Fruit fly (Drosophila melanogaster) whole organism, embryonic: Measurements from ENCODE around the gene Cpr66Cb.

ENCODE experiments used
- B-H2 ChIP-seq: fragments of 200-800 bp; sonication (Bioruptor generic); optimal IDR thresholded peaks from 2 replicates; lab custom pipeline; 2018; ENCODE audit warnings: missing biosample characterization, mild to moderate bottlenecking, missing genetic modification characterization
- CG11560 ChIP-seq: fragments of 200-800 bp; sonication (Bioruptor generic); IDR thresholded peaks from 3 replicates; pipeline ENCODE4 v1.3.6; 2022; ENCODE audit warnings: missing biosample characterization, missing genetic modification characterization
- CG12104 ChIP-seq: fragments of 200-800 bp; sonication (Bioruptor generic); optimal IDR thresholded peaks from 3 replicates; lab custom pipeline; 2016; ENCODE audit warnings: missing biosample characterization, missing genetic modification characterization
- CG12744 ChIP-seq: fragments of 200-800 bp; sonication (Bioruptor generic); optimal IDR thresholded peaks from 2 replicates; lab custom pipeline; 2016; ENCODE audit warnings: missing biosample characterization, missing genetic modification characterization
- CG15269 ChIP-seq: fragments of 200-800 bp; sonication (Bioruptor generic); optimal IDR thresholded peaks from 2 replicates; lab custom pipeline; 2018; ENCODE audit warnings: missing biosample characterization, mild to moderate bottlenecking, missing genetic modification characterization, moderate library complexity
- CG1602 ChIP-seq: fragments of 200-800 bp; sonication (Bioruptor generic); optimal IDR thresholded peaks from 3 replicates; lab custom pipeline; 2016; ENCODE audit warnings: missing biosample characterization, missing genetic modification characterization
- CG16779 ChIP-seq: fragments of 200-800 bp; sonication (Bioruptor generic); IDR thresholded peaks from 2 replicates; pipeline ENCODE4 v1.3.6; 2022; ENCODE audit warnings: missing biosample characterization, missing genetic modification characterization
- CG16815 ChIP-seq: fragments of 200-800 bp; sonication (Bioruptor generic); optimal IDR thresholded peaks from 3 replicates; lab custom pipeline; 2017; ENCODE audit warnings: missing biosample characterization, mild to moderate bottlenecking, missing genetic modification characterization
- CG16863 ChIP-seq: fragments of 200-800 bp; sonication (Bioruptor generic); optimal IDR thresholded peaks from 3 replicates; lab custom pipeline; 2016; ENCODE audit warnings: missing biosample characterization, missing genetic modification characterization
- CG17328 ChIP-seq: fragments of 200-800 bp; sonication (Bioruptor generic); IDR thresholded peaks from 2 replicates; pipeline ENCODE4 v1.3.6; 2022; ENCODE audit warnings: missing biosample characterization, missing genetic modification characterization
- CG3163 ChIP-seq: fragments of 200-800 bp; sonication (Bioruptor generic); optimal IDR thresholded peaks from 3 replicates; lab custom pipeline; 2016; ENCODE audit warnings: missing biosample characterization, missing genetic modification characterization
- CG34376 ChIP-seq: fragments of 200-800 bp; sonication (Bioruptor generic); optimal IDR thresholded peaks from 2 replicates; lab custom pipeline; 2018; ENCODE audit warnings: missing biosample characterization, mild to moderate bottlenecking, missing genetic modification characterization
- CG5245 ChIP-seq: fragments of 200-800 bp; sonication (Bioruptor generic); optimal IDR thresholded peaks from 3 replicates; lab custom pipeline; 2016; ENCODE audit warnings: missing biosample characterization, missing genetic modification characterization
- CG6765 ChIP-seq: fragments of 200-800 bp; sonication (Bioruptor generic); optimal IDR thresholded peaks from 3 replicates; lab custom pipeline; 2017; ENCODE audit warnings: missing biosample characterization, mild to moderate bottlenecking, missing genetic modification characterization
- CG6854 ChIP-seq: fragments of 200-800 bp; sonication (Bioruptor generic); optimal IDR thresholded peaks from 3 replicates; lab custom pipeline; 2017; ENCODE audit warnings: missing biosample characterization, mild to moderate bottlenecking, missing genetic modification characterization
- CG8478 ChIP-seq: fragments of >200 bp; optimal IDR thresholded peaks from 2 replicates; lab custom pipeline; 2018
- CG8765 ChIP-seq: fragments of 200-800 bp; sonication (Bioruptor generic); IDR thresholded peaks from 2 replicates; pipeline ENCODE4 v1.3.6; 2022; ENCODE audit warnings: missing biosample characterization, missing genetic modification characterization
- CG9797 ChIP-seq: fragments of 200-800 bp; sonication (Bioruptor generic); optimal IDR thresholded peaks from 3 replicates; lab custom pipeline; 2018; ENCODE audit warnings: missing biosample characterization, mild to moderate bottlenecking, missing genetic modification characterization
- CG9876 ChIP-seq: fragments of 200-800 bp; sonication (Bioruptor generic); optimal IDR thresholded peaks from 2 replicates; lab custom pipeline; 2016; ENCODE audit warnings: missing biosample characterization, missing genetic modification characterization
- CoRest ChIP-seq: fragments of 200-800 bp; sonication (Bioruptor generic); optimal IDR thresholded peaks from 3 replicates; lab custom pipeline; 2018; ENCODE audit warnings: missing biosample characterization, mild to moderate bottlenecking, missing genetic modification characterization, moderate library complexity
- Dll ChIP-seq: fragments of 200-800 bp; sonication (Bioruptor generic); IDR thresholded peaks from 4 replicates; pipeline ENCODE4 v1.3.6; 2022; ENCODE audit warnings: missing biosample characterization, missing genetic modification characterization; ENCODE audit not compliant: partially characterized antibody
- Dref ChIP-seq: fragments of 200-800 bp; sonication (Bioruptor generic); IDR thresholded peaks from 2 replicates; pipeline ENCODE4 v1.3.6; 2022; ENCODE audit warnings: missing biosample characterization, missing genetic modification characterization
- E2f2 ChIP-seq: fragments of 200-800 bp; sonication (Bioruptor generic); IDR thresholded peaks from 2 replicates; pipeline ENCODE4 v1.3.6; 2022; ENCODE audit warnings: missing biosample characterization, missing genetic modification characterization
- Fer2 ChIP-seq: fragments of 200-800 bp; sonication (Bioruptor generic); optimal IDR thresholded peaks from 2 replicates; lab custom pipeline; 2018; ENCODE audit warnings: missing biosample characterization, mild to moderate bottlenecking, missing genetic modification characterization, moderate library complexity
- Gsc ChIP-seq: fragments of 200-800 bp; sonication (Bioruptor generic); IDR thresholded peaks from 2 replicates; pipeline ENCODE4 v1.3.6; 2022; ENCODE audit warnings: missing biosample characterization, missing genetic modification characterization
- HmgD ChIP-seq: fragments of 200-800 bp; sonication (Bioruptor generic); optimal IDR thresholded peaks from 3 replicates; lab custom pipeline; 2016; ENCODE audit warnings: missing biosample characterization, missing genetic modification characterization
- MBD-R2 ChIP-seq: fragments of 200-800 bp; sonication (Bioruptor generic); IDR thresholded peaks from 2 replicates; pipeline ENCODE4 v1.3.6; 2022; ENCODE audit warnings: missing biosample characterization, missing genetic modification characterization
- Myb ChIP-seq: fragments of 200-800 bp; sonication (Bioruptor generic); optimal IDR thresholded peaks from 2 replicates; lab custom pipeline; 2016; ENCODE audit warnings: missing biosample characterization, missing genetic modification characterization
- PHDP ChIP-seq: fragments of 200-800 bp; sonication (Bioruptor generic); optimal IDR thresholded peaks from 3 replicates; lab custom pipeline; 2018; ENCODE audit warnings: missing biosample characterization, mild to moderate bottlenecking, missing genetic modification characterization, moderate library complexity
- Ptx1 ChIP-seq: fragments of 200-800 bp; sonication (Bioruptor generic); IDR thresholded peaks from 2 replicates; pipeline ENCODE4 v1.3.6; 2022; ENCODE audit warnings: missing biosample characterization, missing genetic modification characterization
- Sin3A ChIP-seq: fragments of >200 bp; optimal IDR thresholded peaks from 2 replicates; lab custom pipeline; 2018
- Sox102F ChIP-seq: fragments of 200-800 bp; sonication (Bioruptor generic); optimal IDR thresholded peaks from 2 replicates; lab custom pipeline; 2018; ENCODE audit warnings: missing biosample characterization, mild to moderate bottlenecking, missing genetic modification characterization, moderate library complexity
- bowl ChIP-seq: fragments of 200-800 bp; sonication (Bioruptor generic); IDR thresholded peaks from 2 replicates; pipeline ENCODE4 v1.3.6; 2022; ENCODE audit warnings: missing biosample characterization, missing genetic modification characterization
- cad ChIP-seq: fragments of >200 bp; optimal IDR thresholded peaks from 2 replicates; lab custom pipeline; 2017; ENCODE audit warnings: missing biosample characterization, missing genetic modification characterization
- cg ChIP-seq: fragments of 200-800 bp; sonication (Bioruptor generic); optimal IDR thresholded peaks from 3 replicates; lab custom pipeline; 2019; ENCODE audit warnings: missing biosample characterization, mild to moderate bottlenecking, missing genetic modification characterization, moderate library complexity
- chinmo ChIP-seq: fragments of 200-800 bp; sonication (Bioruptor generic); IDR thresholded peaks from 4 replicates; pipeline ENCODE4 v1.3.6; 2022; ENCODE audit warnings: missing biosample characterization, missing genetic modification characterization; ENCODE audit not compliant: partially characterized antibody
- crol ChIP-seq: fragments of 200-800 bp; sonication (Bioruptor generic); IDR thresholded peaks from 2 replicates; pipeline ENCODE4 v1.3.6; 2022; ENCODE audit warnings: missing biosample characterization, missing genetic modification characterization
- cwo ChIP-seq: fragments of 200-800 bp; sonication (Bioruptor generic); optimal IDR thresholded peaks from 3 replicates; lab custom pipeline; 2017; ENCODE audit warnings: missing biosample characterization, missing genetic modification characterization, mild to moderate bottlenecking, moderate library complexity, missing genetic modification reagents
- gsb-n ChIP-seq: fragments of 200-800 bp; sonication (Bioruptor generic); optimal IDR thresholded peaks from 3 replicates; lab custom pipeline; 2018; ENCODE audit warnings: missing biosample characterization, mild to moderate bottlenecking, missing genetic modification characterization
- ken ChIP-seq: fragments of 200-800 bp; sonication (Bioruptor generic); IDR thresholded peaks from 3 replicates; pipeline ENCODE4 v1.3.6; 2022; ENCODE audit warnings: missing biosample characterization, missing genetic modification characterization
- lab ChIP-seq: fragments of 200-800 bp; sonication (Bioruptor generic); optimal IDR thresholded peaks from 3 replicates; lab custom pipeline; 2017; ENCODE audit warnings: missing biosample characterization, missing genetic modification characterization, mild to moderate bottlenecking, moderate library complexity, missing genetic modification reagents
- luna ChIP-seq: fragments of 200-800 bp; sonication (Bioruptor generic); optimal IDR thresholded peaks from 2 replicates; lab custom pipeline; 2016; ENCODE audit warnings: missing biosample characterization, missing genetic modification characterization
- otp ChIP-seq: fragments of 200-800 bp; sonication (Bioruptor generic); IDR thresholded peaks from 3 replicates; pipeline ENCODE4, ENCODE4 v1.3.6; 2022; ENCODE audit warnings: missing biosample characterization, missing genetic modification characterization
- p53 ChIP-seq: fragments of 200-800 bp; sonication (Bioruptor generic); optimal IDR thresholded peaks from 2 replicates; lab custom pipeline; 2016; ENCODE audit warnings: missing biosample characterization, missing genetic modification characterization
- pan ChIP-seq, 4 experiments: fragments of >200 bp in 3 of 4; fragments of 200-800 bp in 1 of 4; sonication (Bioruptor generic) in 1 of 4; optimal IDR thresholded peaks in 3 of 4; IDR thresholded peaks in 1 of 4; 2 replicates each; pipeline versions ENCODE4 v1.3.6 to Lab custom; 2017 to 2022; ENCODE audit warnings: missing biosample characterization in 2 of 4, missing genetic modification characterization in 2 of 4, mixed read lengths in 1 of 4
- pb ChIP-seq: fragments of 200-800 bp; sonication (Bioruptor generic); optimal IDR thresholded peaks from 3 replicates; lab custom pipeline; 2016; ENCODE audit warnings: missing biosample characterization, missing genetic modification characterization
- psq ChIP-seq: fragments of 200-800 bp; sonication (Bioruptor generic); optimal IDR thresholded peaks from 2 replicates; lab custom pipeline; 2017; ENCODE audit warnings: missing biosample characterization, missing genetic modification characterization
- ro ChIP-seq: fragments of 200-800 bp; sonication (Bioruptor generic); IDR thresholded peaks from 2 replicates; pipeline ENCODE4 v1.3.6; 2022; ENCODE audit warnings: missing biosample characterization, missing genetic modification characterization
- row ChIP-seq: fragments of 200-800 bp; sonication (Bioruptor generic); IDR thresholded peaks from 3 replicates; pipeline ENCODE4 v1.3.6; 2022; ENCODE audit warnings: missing biosample characterization, missing genetic modification characterization
- ssp ChIP-seq: fragments of 200-800 bp; sonication (Bioruptor generic); IDR thresholded peaks from 2 replicates; pipeline ENCODE4 v1.3.6; 2022; ENCODE audit warnings: missing biosample characterization, missing genetic modification characterization

Gene Cpr66Cb

dm6 chr3L:8346100-8346980, 9.9 kb downstream of the Cpr66Cb start, which contains the start of the genes CG7182 and GAPcenA (continued):
- peak; percentile 53 for TF ChIP-seq MBD-R2 (GFP tag; lab: Robert Waterston, UW)
- peak; percentile 76 for TF ChIP-seq CG15269 (tag; lab: Kevin White, UChicago)
- peak; percentile 31 for TF ChIP-seq cg (GFP tag; lab: Kevin White, UChicago)
- TF ChIP-seq PHDP (tag; lab: Kevin White, UChicago), result peak; percentile 74
- no peak for TF ChIP-seq HmgD (GFP tag; lab: Kevin White, UChicago)
- TF ChIP-seq CG3163 (GFP tag; lab: Kevin White, UChicago), result no peak
- TF ChIP-seq CG12744 (GFP tag; lab: Kevin White, UChicago), result peak; percentile 10
- peak; percentile 67 for TF ChIP-seq Ptx1 (GFP tag; lab: Robert Waterston, UW)
- TF ChIP-seq cad (GFP tag; lab: Kevin White, UChicago), result no peak
- peak; percentile 22 for TF ChIP-seq Myb (GFP tag; lab: Kevin White, UChicago)
- peak; percentile 63 for TF ChIP-seq cwo (GFP tag; lab: Kevin White, UChicago)
- peak; percentile 35 for TF ChIP-seq CG16815
- TF ChIP-seq lab (GFP tag; lab: Kevin White, UChicago), result peak; percentile 83
- TF ChIP-seq CG8765 (GFP tag; lab: Robert Waterston, UW), result no peak
- peak; percentile 86 for TF ChIP-seq CoRest (tag; lab: Kevin White, UChicago)
- TF ChIP-seq gsb-n (tag; lab: Kevin White, UChicago), result peak; percentile 66
- no peak for TF ChIP-seq CG9876 (GFP tag; lab: Kevin White, UChicago)
- TF ChIP-seq p53 (GFP tag; lab: Kevin White, UChicago), result no peak
- TF ChIP-seq ro (GFP tag; lab: Robert Waterston, UW), result no peak
- no peak for TF ChIP-seq CG8478
- peak; percentile 67 for TF ChIP-seq Dref
- peak; percentile 24 for TF ChIP-seq CG6765 (GFP tag; lab: Kevin White, UChicago)
- TF ChIP-seq CG34376 (GFP tag; lab: Kevin White, UChicago), result no peak
- TF ChIP-seq ken, result peak; percentile 46; the same call in 1 of the 3 replicates
- peak; percentile 99 for TF ChIP-seq crol (GFP tag; lab: Robert Waterston, UW)
- no peak for TF ChIP-seq CG16863 (GFP tag; lab: Kevin White, UChicago)
- TF ChIP-seq Sin3A (lab: Kevin White, UChicago), result no peak
- peak; percentile 62 for TF ChIP-seq Fer2
- TF ChIP-seq pb, result no peak
- peak; percentile 59 for TF ChIP-seq E2f2
- no peak for TF ChIP-seq otp (GFP tag; lab: Robert Waterston, UW)
- peak; percentile 72 for TF ChIP-seq Dll (GFP tag; lab: Robert Waterston, UW)
- peak; percentile 76; the same call in 1 of the 4 replicates for TF ChIP-seq chinmo (GFP tag; lab: Robert Waterston, UW)
- TF ChIP-seq pan (optimal IDR thresholded peaks at IDR 0.05; lab: Kevin White, UChicago), result no peak
- TF ChIP-seq pan (GFP tag; optimal IDR thresholded peaks at IDR 0.05 in 1 of 2, IDR thresholded peaks at IDR 0.05 in 1 of 2), result peak in 1 of 2 experiments; percentile 45
- peak; percentile 64 for TF ChIP-seq CG1602 (GFP tag; lab: Kevin White, UChicago)
- peak; percentile 97 for TF ChIP-seq CG11560 (tag; lab: Robert Waterston, UW)
- no peak for TF ChIP-seq Gsc
- peak; percentile 34 for TF ChIP-seq CG5245
- TF ChIP-seq bowl (GFP tag; lab: Robert Waterston, UW), result no peak
- 0 out of 2 replicates have a peak, but pooled peaks have one; percentile 31 for TF ChIP-seq ssp (GFP tag; lab: Robert Waterston, UW)
- TF ChIP-seq CG17328 (GFP tag; lab: Robert Waterston, UW), result no peak
- TF ChIP-seq Sox102F, result peak; percentile 61
- peak; percentile 15 for TF ChIP-seq luna (GFP tag; lab: Kevin White, UChicago)
- peak; percentile 77 for TF ChIP-seq CG12104 (GFP tag; lab: Kevin White, UChicago)
- peak; percentile 83 for TF ChIP-seq B-H2 (GFP tag; lab: Kevin White, UChicago)
- no peak for TF ChIP-seq CG16779 (GFP tag; lab: Robert Waterston, UW)
- TF ChIP-seq psq (GFP tag; lab: Kevin White, UChicago), result peak; percentile 17
- TF ChIP-seq CG6854 (GFP tag; lab: Kevin White, UChicago), result no peak
- peak; percentile 85 for TF ChIP-seq row (GFP tag; lab: Robert Waterston, UW)
- peak; percentile 21 for TF ChIP-seq CG9797 (GFP tag; lab: Kevin White, UChicago)
